ENCODE assay signal across 2 fruit fly cellular contexts in the genomic region with DNA sequence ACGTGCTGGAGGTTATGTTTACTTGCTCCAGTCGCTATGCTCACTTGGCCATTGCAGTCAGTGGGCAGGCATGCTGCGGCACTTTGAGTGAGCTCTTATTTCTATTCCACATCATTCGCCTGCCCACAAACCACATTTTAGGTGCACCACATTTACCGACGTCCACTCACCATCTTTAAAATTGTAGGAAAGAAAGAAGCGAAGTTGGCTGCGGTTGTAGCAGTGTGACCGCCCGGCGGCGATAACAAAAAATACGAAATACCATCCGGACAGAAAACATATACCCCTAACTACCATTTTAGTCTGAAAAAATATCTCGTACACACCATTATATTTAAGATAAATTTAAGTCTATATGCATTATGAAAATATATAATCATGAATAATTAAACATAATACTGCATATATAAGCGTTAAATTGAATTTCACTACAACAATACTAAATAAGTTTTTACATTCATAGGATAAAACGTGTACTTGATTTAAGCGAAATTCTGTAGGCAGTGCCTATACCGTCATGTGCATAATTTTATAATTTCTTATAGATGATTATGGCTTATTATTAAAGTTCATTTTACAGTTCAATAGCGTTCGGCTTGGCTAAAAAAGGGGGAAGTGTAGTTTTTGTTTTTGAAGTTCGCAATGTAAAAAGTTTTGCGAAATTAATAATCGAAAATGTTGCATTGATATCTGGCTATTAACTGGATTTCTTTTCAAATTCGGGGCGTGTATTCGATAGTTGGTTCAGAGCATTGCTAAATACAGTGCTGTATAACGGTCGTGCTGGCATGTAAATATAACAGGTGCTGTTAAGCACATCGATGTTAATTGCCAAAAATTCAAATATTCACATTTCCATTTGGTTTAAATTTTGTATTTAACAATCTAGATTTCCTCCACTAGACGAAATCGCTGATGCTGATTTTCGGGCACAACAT.
TF ChIP-seq lines count a peak whose summit lies in the region.

RpL27A (minus strand) TSS at position 246 of the 938 bp plus-strand sequence.

TF ChIP-seq in whole organism, embryonic, 481 proteins besides CTCF, POLR2A, EP300 and RAD21 (continued from another document and continues in another):
- TF ChIP-seq Sox102F (GFP tag; optimal IDR thresholded peaks at IDR 0.05; lab: Kevin White, UChicago) (peak; percentile 76), sob (GFP tag; IDR thresholded peaks at IDR 0.05; lab: Robert Waterston, UW) (peak; percentile 83), CG11456 (GFP tag; IDR thresholded peaks at IDR 0.05; lab: Robert Waterston, UW) (peak; percentile 91), Antp (GFP tag; optimal IDR thresholded peaks at IDR 0.05; lab: Kevin White, UChicago) (peak; percentile 49), nerfin-1 (tag; optimal IDR thresholded peaks at IDR 0.05; lab: Kevin White, UChicago) (peak; percentile 63), C15 (GFP tag; IDR thresholded peaks at IDR 0.05; lab: Robert Waterston, UW) (0 out of 3 replicates have a peak, but pooled peaks have one; percentile 68), jumu (GFP tag; optimal IDR thresholded peaks at IDR 0.05; lab: Kevin White, UChicago) (peak; percentile 31), Atf-2 (GFP tag; optimal IDR thresholded peaks at IDR 0.05; lab: Kevin White, UChicago) (peak; percentile 60), CG3726 (GFP tag; IDR thresholded peaks at IDR 0.05; lab: Robert Waterston, UW) (0 out of 3 replicates have a peak, but pooled peaks have one; percentile 44), al (GFP tag; IDR thresholded peaks at IDR 0.05; lab: Robert Waterston, UW) (peak; percentile 71), CG43689 (GFP tag; IDR thresholded peaks at IDR 0.05; lab: Robert Waterston, UW) (peak; percentile 71), tio (GFP tag; optimal IDR thresholded peaks at IDR 0.05; lab: Kevin White, UChicago) (no peak), wek (GFP tag; optimal IDR thresholded peaks at IDR 0.05; lab: Kevin White, UChicago) (peak; percentile 97), Ets65A (GFP tag; lab: Kevin White, UChicago) (peak; percentile 96), Doc2 (GFP tag; IDR thresholded peaks at IDR 0.05; lab: Robert Waterston, UW) (no peak), HLH3B (GFP tag; IDR thresholded peaks at IDR 0.05; lab: Robert Waterston, UW) (peak; percentile 70), CG15011 (GFP tag; optimal IDR thresholded peaks at IDR 0.05; lab: Kevin White, UChicago) (peak; percentile 64), CG17359 (tag; optimal IDR thresholded peaks at IDR 0.05; lab: Kevin White, UChicago) (peak; percentile 72), ab (GFP tag; optimal IDR thresholded peaks at IDR 0.05; lab: Kevin White, UChicago) (no peak), CG16815 (GFP tag; optimal IDR thresholded peaks at IDR 0.05; lab: Kevin White, UChicago) (peak; percentile 47), fru (optimal IDR thresholded peaks at IDR 0.05; lab: Kevin White, UChicago) (no peak), Spps (tag; optimal IDR thresholded peaks at IDR 0.05; lab: Kevin White, UChicago) (peak; percentile 29), zf30C (GFP tag; optimal IDR thresholded peaks at IDR 0.05; lab: Kevin White, UChicago) (peak; percentile 53), CG6813 (GFP tag; optimal IDR thresholded peaks at IDR 0.05; lab: Kevin White, UChicago) (peak; percentile 83), Mes4 (GFP tag; optimal IDR thresholded peaks at IDR 0.05; lab: Kevin White, UChicago) (peak; percentile 87), zfh2 (GFP tag; optimal IDR thresholded peaks at IDR 0.05; lab: Kevin White, UChicago) (peak; percentile 32), CG6683 (GFP tag; optimal IDR thresholded peaks at IDR 0.05; lab: Kevin White, UChicago) (peak; percentile 20), CG7786 (GFP tag; optimal IDR thresholded peaks at IDR 0.05; lab: Kevin White, UChicago) (peak; percentile 40), tap (tag; optimal IDR thresholded peaks at IDR 0.05; lab: Kevin White, UChicago) (peak; percentile 32), Ets97D (GFP tag; optimal IDR thresholded peaks at IDR 0.05; lab: Kevin White, UChicago) (peak; percentile 99), psq (GFP tag; optimal IDR thresholded peaks at IDR 0.05; lab: Kevin White, UChicago) (peak; percentile 51), Nf-YB (GFP tag; optimal IDR thresholded peaks at IDR 0.05; lab: Kevin White, UChicago) (peak; percentile 57), oc (tag; optimal IDR thresholded peaks at IDR 0.05; lab: Kevin White, UChicago) (peak; percentile 60), CG10654 (GFP tag; optimal IDR thresholded peaks at IDR 0.05; lab: Kevin White, UChicago) (peak; percentile 34), CG4282 (GFP tag; optimal IDR thresholded peaks at IDR 0.05; lab: Kevin White, UChicago) (no peak), CG10267 (tag; optimal IDR thresholded peaks at IDR 0.05; lab: Kevin White, UChicago) (peak; percentile 83), Dref (GFP tag; IDR thresholded peaks at IDR 0.05; lab: Robert Waterston, UW) (peak; percentile 61), bowl (GFP tag; IDR thresholded peaks at IDR 0.05; lab: Robert Waterston, UW) (no peak), CG4854 (GFP tag; optimal IDR thresholded peaks at IDR 0.05; lab: Kevin White, UChicago) (peak; percentile 61), CG18011 (GFP tag; optimal IDR thresholded peaks at IDR 0.05; lab: Kevin White, UChicago) (peak; percentile 67), bcd (GFP tag; optimal IDR thresholded peaks at IDR 0.05; lab: Kevin White, UChicago) (peak; percentile 85), pnt (GFP tag; optimal IDR thresholded peaks at IDR 0.05; lab: Kevin White, UChicago) (no peak), CG12071 (GFP tag; optimal IDR thresholded peaks at IDR 0.05; lab: Kevin White, UChicago) (peak; percentile 91), dpn (GFP tag; optimal IDR thresholded peaks at IDR 0.05; lab: Kevin White, UChicago) (peak; percentile 67 to 68), CG3995 (GFP tag; optimal IDR thresholded peaks at IDR 0.05; lab: Kevin White, UChicago) (peak; percentile 47), CG2678 (tag; optimal IDR thresholded peaks at IDR 0.05; lab: Kevin White, UChicago) (peak; percentile 68), toy (GFP tag; IDR thresholded peaks at IDR 0.05; lab: Robert Waterston, UW) (no peak; the same call in 1 of the 2 replicates), CG17802 (tag; optimal IDR thresholded peaks at IDR 0.05; lab: Kevin White, UChicago) (peak; percentile 82), CG18476 (GFP tag; optimal IDR thresholded peaks at IDR 0.05; lab: Kevin White, UChicago) (peak; percentile 17), Doc3 (GFP tag; IDR thresholded peaks at IDR 0.05; lab: Robert Waterston, UW; ENCODE audit: partially characterized antibody) (no peak), CG1529 (GFP tag; optimal IDR thresholded peaks at IDR 0.05; lab: Kevin White, UChicago) (peak; percentile 68), zen (tag; optimal IDR thresholded peaks at IDR 0.05; lab: Kevin White, UChicago) (peak; percentile 33), CG15696 (tag; optimal IDR thresholded peaks at IDR 0.05; lab: Kevin White, UChicago) (peak; percentile 23), Mad (GFP tag; optimal IDR thresholded peaks at IDR 0.05; lab: Kevin White, UChicago) (peak; percentile 76), CG34422 (GFP tag; IDR thresholded peaks at IDR 0.05; lab: Robert Waterston, UW) (peak; percentile 81; the same call in 2 of the 3 replicates), slp2 (GFP tag; optimal IDR thresholded peaks at IDR 0.05; lab: Kevin White, UChicago) (peak; percentile 56), Vsx1 (GFP tag; optimal IDR thresholded peaks at IDR 0.05; lab: Kevin White, UChicago) (peak; percentile 74), CG13296 (GFP tag; optimal IDR thresholded peaks at IDR 0.05; lab: Kevin White, UChicago) (peak; percentile 86), Aef1 (GFP tag; IDR thresholded peaks at IDR 0.05; lab: Robert Waterston, UW) (peak; percentile 63; the same call in 2 of the 3 replicates)

TF ChIP-seq in whole organism, prepupa, 60 proteins besides CTCF, POLR2A, EP300 and RAD21 (continued from another document):
- TF ChIP-seq CG7368 (GFP tag; optimal IDR thresholded peaks at IDR 0.05; lab: Kevin White, UChicago): peak; percentile 48
- TF ChIP-seq pdm3 (GFP tag; optimal IDR thresholded peaks at IDR 0.05; lab: Kevin White, UChicago): peak; percentile 57
- TF ChIP-seq salr (GFP tag; optimal IDR thresholded peaks at IDR 0.05; lab: Kevin White, UChicago): peak in 1 of 2 experiments; percentile 78
- peak; percentile 86 for TF ChIP-seq CG3919 (GFP tag; optimal IDR thresholded peaks at IDR 0.05; lab: Kevin White, UChicago)
- TF ChIP-seq CG8632 (GFP tag; optimal IDR thresholded peaks at IDR 0.05; lab: Kevin White, UChicago): peak; percentile 35
- no peak for TF ChIP-seq Ets21C (GFP tag; optimal IDR thresholded peaks at IDR 0.05; lab: Kevin White, UChicago)
- peak; percentile 71 for TF ChIP-seq vri (GFP tag; optimal IDR thresholded peaks at IDR 0.05; lab: Kevin White, UChicago)
- TF ChIP-seq CG6276 (GFP tag; optimal IDR thresholded peaks at IDR 0.05; lab: Kevin White, UChicago): no peak
- peak; percentile 70 to 75 for TF ChIP-seq ss (GFP tag; optimal IDR thresholded peaks at IDR 0.05; lab: Kevin White, UChicago)
- no peak for TF ChIP-seq Gug (GFP tag; IDR thresholded peaks at IDR 0.05; lab: Robert Waterston, UW)
- no peak for TF ChIP-seq CG4318 (GFP tag; optimal IDR thresholded peaks at IDR 0.05; lab: Kevin White, UChicago)
- peak; percentile 43 for TF ChIP-seq CG3032 (tag; optimal IDR thresholded peaks at IDR 0.05; lab: Kevin White, UChicago)
- TF ChIP-seq CG6854 (GFP tag; optimal IDR thresholded peaks at IDR 0.05; lab: Kevin White, UChicago): peak; percentile 90
TF ChIP-seq in whole organism, prepupa: peak in this region for 45.
